Worm (Caenorhabditis elegans) whole organism, L4/young adult: ENCODE measurements around the gene his-39.
"Not testable (repeated sequence)": the region's sequence is repeated elsewhere in the genome, so short reads cannot be mapped to it uniquely, and the experiment has no call there.

Experiments
- W03F9.2 ChIP-seq: fragments of 150-350 bp; optimal IDR thresholded peaks from 2 replicates; lab custom pipeline; 2014; ENCODE audit warnings: missing biosample characterization, missing genetic modification characterization
- dao-5 ChIP-seq: sonication (generic microtip); optimal IDR thresholded peaks from 2 replicates; lab custom pipeline; 2016; ENCODE audit warnings: missing genotype, missing genetic modification characterization, moderate library complexity, missing compliant biosample characterization
- him-1 ChIP-seq: sonication (generic microtip); optimal IDR thresholded peaks from 2 replicates; lab custom pipeline; 2016; ENCODE audit warnings: missing genotype, missing genetic modification reagents, missing genetic modification characterization, missing compliant biosample characterization

his-39 gene

DNA sequence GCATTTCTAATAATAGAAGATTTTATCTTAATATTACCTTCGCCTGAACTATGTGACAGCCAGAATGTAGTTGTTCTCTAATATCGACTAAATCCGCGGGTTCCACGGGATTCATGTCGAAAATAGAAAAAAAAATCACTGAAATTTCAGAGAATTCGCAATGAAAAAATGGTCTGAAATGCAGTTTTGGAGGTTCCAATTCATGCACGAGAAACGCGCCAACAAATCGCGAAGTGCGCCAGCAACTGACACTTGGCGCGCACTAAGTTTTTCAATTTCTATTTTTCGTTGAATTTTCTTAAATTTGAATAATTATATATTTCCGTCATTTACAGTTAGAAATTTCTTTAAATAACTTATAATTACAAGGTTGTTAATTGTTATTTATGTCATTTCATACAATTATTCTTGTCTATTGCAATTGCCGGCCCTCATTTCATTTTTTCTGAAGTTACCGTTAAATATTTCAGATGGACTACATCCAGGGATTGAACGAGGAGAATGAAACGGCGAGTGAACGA, 33.6 kb downstream of the his-39 start, which contains the start of the genes F25G6.9 and symk-1:
Gene F25G6.9 (minus strand): TSS at position 160 of the 521 bp plus-strand sequence.
Gene symk-1 (plus strand): TSS at position 471 of the 521 bp plus-strand sequence.
- TF ChIP-seq him-1 (tag; lab: Kevin White, UChicago) (no peak), dao-5 (no peak), W03F9.2 (peak; percentile 70)

DNA sequence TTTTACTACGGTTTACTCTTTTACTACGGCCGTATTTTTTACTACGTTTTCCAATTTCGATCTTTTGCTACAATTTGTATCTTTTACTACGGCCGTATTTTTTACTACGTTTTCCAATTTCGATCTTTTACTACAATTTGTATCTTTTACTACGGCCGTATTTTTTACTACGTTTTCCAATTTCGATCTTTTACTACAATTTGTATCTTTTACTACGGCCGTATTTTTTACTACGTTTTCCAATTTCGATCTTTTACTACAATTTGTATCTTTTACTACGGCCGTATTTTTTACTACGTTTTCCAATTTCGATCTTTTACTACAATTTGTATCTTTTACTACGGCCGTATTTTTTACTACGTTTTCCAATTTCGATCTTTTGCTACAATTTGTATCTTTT, 38.4 kb downstream of the his-39 start, which contains the start of gene F25G6.1:
Gene F25G6.1 (plus strand): TSS at position 301 of the 400 bp plus-strand sequence.
- not testable (repeated sequence) for TF ChIP-seq him-1 (tag; lab: Kevin White, UChicago); dao-5; W03F9.2

- TF ChIP-seq him-1 (tag; lab: Kevin White, UChicago) (no peak), dao-5 (no peak), W03F9.2 (no peak)
Observed at ce11 chrV:8580961-8581360, 44.6 kb downstream of the his-39 start, which contains the start of gene C10B5.1. Gene C10B5.1, plus strand, starts transcription at chrV:8581261.
